Worm (Caenorhabditis elegans) whole organism, midembryonic: ENCODE data around the gene cpna-3.

Source experiments
- T22C8.4 ChIP-seq: fragments of 200-800 bp; sonication (Bioruptor generic); IDR thresholded peaks from 2 replicates; pipeline ENCODE4 v1.3.6; 2022; ENCODE audit warnings: missing genetic modification characterization, missing compliant biosample characterization
- cog-1 ChIP-seq: sonication (generic microtip); optimal IDR thresholded peaks from 2 replicates; lab custom pipeline; 2016; ENCODE audit warnings: missing genetic modification characterization, missing compliant biosample characterization
- flt-1 ChIP-seq: fragments of 200-800 bp; sonication (Bioruptor generic); IDR thresholded peaks from 2 replicates; pipeline ENCODE4 v1.3.6; 2022; ENCODE audit warnings: missing genetic modification characterization, missing compliant biosample characterization
- klf-2 ChIP-seq: fragments of 200-800 bp; sonication (Bioruptor generic); conservative IDR thresholded peaks from 2 replicates; pipeline ENCODE4 v1.3.6; 2022; ENCODE audit warnings: missing genetic modification reagents, missing genetic modification characterization, missing compliant biosample characterization
- med-1 ChIP-seq: sonication (generic microtip); optimal IDR thresholded peaks from 2 replicates; lab custom pipeline; 2017; ENCODE audit warnings: missing genetic modification characterization, mild to moderate bottlenecking, missing compliant biosample characterization, antibody characterized with exemption, missing genetic modification reagents; ENCODE audit not compliant: insufficient read depth
- ref-1 ChIP-seq: fragments of 200-800 bp; sonication (Bioruptor generic); conservative IDR thresholded peaks from 2 replicates; pipeline ENCODE4 v1.3.6; 2022; ENCODE audit warnings: missing genetic modification reagents, missing genetic modification characterization, missing compliant biosample characterization
- tab-1 ChIP-seq: fragments of 200-800 bp; sonication (Bioruptor generic); IDR thresholded peaks from 2 replicates; pipeline ENCODE4 v1.3.6; 2022; ENCODE audit warnings: missing genetic modification characterization, missing compliant biosample characterization
- ztf-23 ChIP-seq: fragments of 200-800 bp; sonication (Bioruptor generic); IDR thresholded peaks from 2 replicates; pipeline ENCODE4 v1.3.6; 2022; ENCODE audit warnings: missing genetic modification reagents, missing genetic modification characterization, missing compliant biosample characterization
- ztf-29 ChIP-seq: fragments of 200-800 bp; sonication (Bioruptor generic); IDR thresholded peaks from 2 replicates; pipeline ENCODE4 v1.3.6; 2022; ENCODE audit warnings: missing genetic modification reagents, missing genetic modification characterization, missing compliant biosample characterization

cpna-3 gene

DNA sequence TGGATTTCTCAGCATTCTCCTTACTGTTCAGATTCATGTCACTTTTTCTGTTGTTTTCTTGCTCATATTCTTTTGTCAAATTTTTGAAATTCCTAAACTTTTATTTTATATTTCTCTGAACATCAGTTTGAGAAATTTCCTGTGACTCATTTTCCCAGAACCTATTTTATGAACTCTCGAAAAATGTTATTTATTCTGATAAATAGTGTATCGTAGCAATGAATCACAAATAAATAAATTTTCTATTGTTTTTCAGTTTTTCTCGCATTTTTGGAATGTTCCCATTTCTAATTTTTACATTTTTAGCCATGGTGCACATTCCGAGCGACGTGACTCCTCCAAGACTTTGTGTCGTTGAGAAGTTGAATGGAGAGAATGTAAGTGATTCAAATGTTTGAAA, 22.1 kb downstream of the cpna-3 start, which contains the start of gene nrfl-1:
nrfl-1 (plus strand) TSS at position 301 of the 400 bp plus-strand sequence.
- TF ChIP-seq tab-1 (GFP tag; lab: Robert Waterston, UW) (no peak), flt-1 (GFP tag; lab: Robert Waterston, UW) (no peak), ztf-29 (GFP tag; lab: Robert Waterston, UW) (no peak), ztf-23 (GFP tag; lab: Robert Waterston, UW) (no peak), klf-2 (GFP tag; lab: Robert Waterston, UW) (no peak), cog-1 (tag; lab: Kevin White, UChicago) (no peak), T22C8.4 (no peak), ref-1 (GFP tag; lab: Robert Waterston, UW) (no peak), med-1 (GFP tag; lab: Kevin White, UChicago) (no peak)

ce11 chrIV:9120220-9120619, 23.6 kb downstream of the cpna-3 start:
- TF ChIP-seq ref-1 (GFP tag; lab: Robert Waterston, UW) = no peak
- TF ChIP-seq flt-1 (GFP tag; lab: Robert Waterston, UW) = no peak
- no peak for TF ChIP-seq cog-1 (tag; lab: Kevin White, UChicago)
- TF ChIP-seq tab-1 (GFP tag; lab: Robert Waterston, UW) = no peak
- no peak for TF ChIP-seq T22C8.4
- no peak for TF ChIP-seq ztf-23 (GFP tag; lab: Robert Waterston, UW)

- no peak for TF ChIP-seq tab-1 (GFP tag; lab: Robert Waterston, UW)
- no peak for TF ChIP-seq klf-2 (GFP tag; lab: Robert Waterston, UW)
- TF ChIP-seq cog-1 (tag; lab: Kevin White, UChicago) = no peak
- no peak for TF ChIP-seq med-1 (GFP tag; lab: Kevin White, UChicago)
- no peak for TF ChIP-seq ztf-23 (GFP tag; lab: Robert Waterston, UW)
- TF ChIP-seq flt-1 (GFP tag; lab: Robert Waterston, UW) = no peak
- TF ChIP-seq ztf-29 (GFP tag; lab: Robert Waterston, UW) = no peak
- TF ChIP-seq ref-1 (GFP tag; lab: Robert Waterston, UW) = no peak
- TF ChIP-seq T22C8.4 = no peak
Observed at ce11 chrIV:9121545-9121944, 24.9 kb downstream of the cpna-3 start.

DNA sequence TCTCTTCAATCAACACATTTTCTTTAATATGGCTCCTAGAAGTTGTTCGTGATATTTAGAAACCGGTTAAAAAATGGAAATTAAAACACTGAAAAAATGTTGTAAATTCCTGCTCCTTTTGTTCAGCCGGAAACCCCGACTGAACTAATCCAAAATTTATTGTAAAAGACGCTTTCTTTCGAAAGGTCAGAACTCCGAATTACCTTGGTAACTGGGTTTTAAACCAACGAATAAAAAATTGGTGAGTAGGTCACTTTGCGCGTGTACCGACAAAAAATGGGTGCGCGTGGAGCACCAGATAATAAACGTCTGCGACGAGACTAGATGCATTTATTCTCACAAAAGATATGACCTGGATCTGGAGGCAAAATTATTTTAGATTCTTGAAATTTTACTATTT, 34.0 kb downstream of the cpna-3 start:
- TF ChIP-seq ztf-23 (GFP tag; lab: Robert Waterston, UW) = no peak
- no peak for TF ChIP-seq ztf-29 (GFP tag; lab: Robert Waterston, UW)
- no peak for TF ChIP-seq tab-1 (GFP tag; lab: Robert Waterston, UW)
- no peak for TF ChIP-seq cog-1 (tag; lab: Kevin White, UChicago)
- TF ChIP-seq klf-2 (GFP tag; lab: Robert Waterston, UW) = no peak
- no peak for TF ChIP-seq flt-1 (GFP tag; lab: Robert Waterston, UW)
- TF ChIP-seq ref-1 (GFP tag; lab: Robert Waterston, UW) = no peak
- no peak for TF ChIP-seq med-1 (GFP tag; lab: Kevin White, UChicago)
- no peak for TF ChIP-seq T22C8.4

ce11 chrIV:9135377-9135776, 38.7 kb downstream of the cpna-3 start, which contains the start of gene delm-1:
TSS of gene delm-1 (minus strand) at chrIV:9135477.
- no peak for TF ChIP-seq T22C8.4
- no peak for TF ChIP-seq ztf-29 (GFP tag; lab: Robert Waterston, UW)
- TF ChIP-seq ref-1 (GFP tag; lab: Robert Waterston, UW) = no peak
- no peak for TF ChIP-seq klf-2 (GFP tag; lab: Robert Waterston, UW)
- TF ChIP-seq med-1 (GFP tag; lab: Kevin White, UChicago) = no peak
- TF ChIP-seq cog-1 (tag; lab: Kevin White, UChicago) = no peak
- TF ChIP-seq ztf-23 (GFP tag; lab: Robert Waterston, UW) = no peak
- TF ChIP-seq flt-1 (GFP tag; lab: Robert Waterston, UW) = no peak
- no peak for TF ChIP-seq tab-1 (GFP tag; lab: Robert Waterston, UW)

- no peak for TF ChIP-seq ztf-23 (GFP tag; lab: Robert Waterston, UW)
- TF ChIP-seq cog-1 (tag; lab: Kevin White, UChicago) = no peak
- no peak for TF ChIP-seq klf-2 (GFP tag; lab: Robert Waterston, UW)
- no peak for TF ChIP-seq flt-1 (GFP tag; lab: Robert Waterston, UW)
- no peak for TF ChIP-seq T22C8.4
- no peak for TF ChIP-seq ztf-29 (GFP tag; lab: Robert Waterston, UW)
- no peak for TF ChIP-seq med-1 (GFP tag; lab: Kevin White, UChicago)
- TF ChIP-seq ref-1 (GFP tag; lab: Robert Waterston, UW) = no peak
- TF ChIP-seq tab-1 (GFP tag; lab: Robert Waterston, UW) = no peak
Observed at ce11 chrIV:9140172-9140805, 43.6 kb downstream of the cpna-3 start.

DNA sequence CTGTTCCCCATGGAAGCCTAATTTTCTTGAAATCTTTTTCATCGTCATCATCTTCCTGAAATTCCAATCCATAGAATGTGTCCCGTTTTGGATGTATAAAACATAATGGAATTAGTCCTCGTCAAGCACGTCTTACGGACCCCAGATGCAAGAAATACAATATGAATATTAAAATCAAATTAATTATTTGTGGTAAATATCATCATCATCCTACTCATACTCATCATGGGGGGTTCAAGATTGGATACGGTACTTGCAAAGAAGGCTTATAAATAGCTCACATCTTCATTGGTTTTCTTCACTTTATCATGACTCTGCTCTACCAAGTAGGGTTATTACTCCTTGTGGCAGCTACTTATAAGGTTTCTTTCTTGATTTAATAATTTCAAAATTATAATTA, 47.8 kb downstream of the cpna-3 start, which contains the start of gene flp-1:
flp-1 (plus strand) TSS at position 301 of the 400 bp plus-strand sequence.
- TF ChIP-seq T22C8.4 = no peak
- no peak for TF ChIP-seq med-1 (GFP tag; lab: Kevin White, UChicago)
- no peak for TF ChIP-seq tab-1 (GFP tag; lab: Robert Waterston, UW)
- no peak for TF ChIP-seq ztf-23 (GFP tag; lab: Robert Waterston, UW)
- no peak for TF ChIP-seq cog-1 (tag; lab: Kevin White, UChicago)
- TF ChIP-seq flt-1 (GFP tag; lab: Robert Waterston, UW) = no peak
- TF ChIP-seq ztf-29 (GFP tag; lab: Robert Waterston, UW) = no peak
- no peak for TF ChIP-seq ref-1 (GFP tag; lab: Robert Waterston, UW)
- TF ChIP-seq klf-2 (GFP tag; lab: Robert Waterston, UW) = no peak

DNA sequence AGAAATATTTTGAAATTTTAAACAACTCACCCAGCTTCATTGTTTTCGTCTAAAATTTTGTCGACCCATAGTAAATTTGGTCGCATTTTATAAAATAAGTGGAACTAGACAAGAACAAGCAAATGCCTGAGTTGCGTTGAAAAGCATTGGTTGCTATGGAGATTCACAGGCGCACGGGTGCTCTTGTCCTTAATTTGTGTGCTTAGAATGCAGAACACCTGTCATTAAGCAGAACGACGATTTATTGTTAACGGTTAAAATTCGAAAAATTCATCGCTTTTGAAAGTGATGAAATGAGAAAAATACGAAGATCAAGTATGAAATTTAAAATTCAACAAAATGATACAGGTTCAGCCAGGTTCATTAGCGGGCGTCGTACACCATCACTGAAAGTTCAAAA, 49.5 kb downstream of the cpna-3 start, which contains the start of gene daf-10:
daf-10 (minus strand) TSS at position 101 of the 400 bp plus-strand sequence.
- no peak for TF ChIP-seq flt-1 (GFP tag; lab: Robert Waterston, UW)
- no peak for TF ChIP-seq cog-1 (tag; lab: Kevin White, UChicago)
- TF ChIP-seq tab-1 (GFP tag; lab: Robert Waterston, UW) = no peak
- no peak for TF ChIP-seq ztf-29 (GFP tag; lab: Robert Waterston, UW)
- no peak for TF ChIP-seq med-1 (GFP tag; lab: Kevin White, UChicago)
- no peak for TF ChIP-seq klf-2 (GFP tag; lab: Robert Waterston, UW)
- no peak for TF ChIP-seq ztf-23 (GFP tag; lab: Robert Waterston, UW)
- TF ChIP-seq ref-1 (GFP tag; lab: Robert Waterston, UW) = no peak
- TF ChIP-seq T22C8.4 = no peak
